Fruit fly (Drosophila melanogaster): Measurements from ENCODE around the gene Acbp2.

Acbp2 gene

dm6 chr3L:7151521-7152465 lies 20.1 kb downstream of the Acbp2 start (continued):
- no peak for TF ChIP-seq CG10565 (GFP tag; optimal IDR thresholded peaks at IDR 0.05)
- no peak for TF ChIP-seq YL-1 (GFP tag; optimal IDR thresholded peaks at IDR 0.05)
- TF ChIP-seq Deaf1 (tag; optimal IDR thresholded peaks at IDR 0.05): no peak
- no peak for TF ChIP-seq sug (tag; optimal IDR thresholded peaks at IDR 0.05)

- peak in 1 of 3 experiments; percentile 5 for TF ChIP-seq lola (GFP tag; optimal IDR thresholded peaks at IDR 0.05)
- peak; percentile 19 for TF ChIP-seq CG2712 (tag; optimal IDR thresholded peaks at IDR 0.05)
- no peak for TF ChIP-seq jigr1 (GFP tag; IDR thresholded peaks at IDR 0.05)
- TF ChIP-seq az2 (GFP tag; optimal IDR thresholded peaks at IDR 0.05): peak; percentile 8
- peak; percentile 40 for TF ChIP-seq CG2678 (tag; optimal IDR thresholded peaks at IDR 0.05)
- TF ChIP-seq CG18764 (GFP tag; optimal IDR thresholded peaks at IDR 0.05): no peak
- peak; percentile 36 for TF ChIP-seq Sox102F (GFP tag; optimal IDR thresholded peaks at IDR 0.05)
- TF ChIP-seq lilli (GFP tag; optimal IDR thresholded peaks at IDR 0.05): peak; percentile 1
- TF ChIP-seq CG17359 (tag; optimal IDR thresholded peaks at IDR 0.05): peak; percentile 1
- peak; percentile 8 for TF ChIP-seq CG1603 (tag; optimal IDR thresholded peaks at IDR 0.05)
- peak; percentile 23 for TF ChIP-seq phol (tag; optimal IDR thresholded peaks at IDR 0.05)
- TF ChIP-seq grau (tag; optimal IDR thresholded peaks at IDR 0.05): peak; percentile 24
- TF ChIP-seq Hr51 (GFP tag; optimal IDR thresholded peaks at IDR 0.05): peak in 1 of 2 experiments; percentile 28
- TF ChIP-seq CG17829 (tag; optimal IDR thresholded peaks at IDR 0.05): peak; percentile 2
- TF ChIP-seq B-H1 (GFP tag; IDR thresholded peaks at IDR 0.05): no peak
- peak; percentile 28 for TF ChIP-seq CG4424 (GFP tag; optimal IDR thresholded peaks at IDR 0.05)
- peak; percentile 26 for TF ChIP-seq lab (GFP tag; optimal IDR thresholded peaks at IDR 0.05)
- peak; percentile 34 for TF ChIP-seq Blimp-1 (GFP tag; optimal IDR thresholded peaks at IDR 0.05)
- TF ChIP-seq gem (tag; optimal IDR thresholded peaks at IDR 0.05): peak; percentile 48
- TF ChIP-seq Sox100B (GFP tag; optimal IDR thresholded peaks at IDR 0.05): peak; percentile 2
- TF ChIP-seq CG8765 (GFP tag; IDR thresholded peaks at IDR 0.05): no peak
- no peak for TF ChIP-seq Dip2 (GFP tag; IDR thresholded peaks at IDR 0.05)
- 0 out of 3 replicates have a peak, but pooled peaks have one; percentile 24 for TF ChIP-seq CG17361 (GFP tag; IDR thresholded peaks at IDR 0.05)
- TF ChIP-seq CG11504 (tag; optimal IDR thresholded peaks at IDR 0.05): peak; percentile 42
- TF ChIP-seq Oli (tag; optimal IDR thresholded peaks at IDR 0.05): peak; percentile 22
- TF ChIP-seq CG2875 (GFP tag; optimal IDR thresholded peaks at IDR 0.05): no peak
- peak; percentile 22 for TF ChIP-seq CG18262 (tag; optimal IDR thresholded peaks at IDR 0.05)
- TF ChIP-seq CoRest (tag; optimal IDR thresholded peaks at IDR 0.05): peak; percentile 20
- TF ChIP-seq CG11723 (GFP tag; optimal IDR thresholded peaks at IDR 0.05): no peak
- peak; percentile 39 for TF ChIP-seq dmrt99B (tag; optimal IDR thresholded peaks at IDR 0.05)
- TF ChIP-seq Drgx (GFP tag; IDR thresholded peaks at IDR 0.05): peak; percentile 52; the same call in 1 of the 2 replicates
- peak; percentile 11 for TF ChIP-seq CG15269 (tag; optimal IDR thresholded peaks at IDR 0.05)
- TF ChIP-seq bsh (GFP tag; optimal IDR thresholded peaks at IDR 0.05): peak; percentile 8 to 30
- peak; percentile 2 for TF ChIP-seq Xbp1 (GFP tag; optimal IDR thresholded peaks at IDR 0.05)
- TF ChIP-seq crc (GFP tag; optimal IDR thresholded peaks at IDR 0.05): no peak
- peak; percentile 20 for TF ChIP-seq Med (GFP tag)
- peak; percentile 37 for TF ChIP-seq CG10979 (tag; optimal IDR thresholded peaks at IDR 0.05)
- peak; percentile 18 for TF ChIP-seq unpg (GFP tag; optimal IDR thresholded peaks at IDR 0.05)
- TF ChIP-seq nom (GFP tag; optimal IDR thresholded peaks at IDR 0.05): peak; percentile 44
- TF ChIP-seq nmo (GFP tag; optimal IDR thresholded peaks at IDR 0.05): peak; percentile 26
- TF ChIP-seq sens (GFP tag): peak; percentile 76
Observed at dm6 chr3L:7153634-7154033, 22.0 kb downstream of the Acbp2 start.
